Worm (Caenorhabditis elegans) whole organism, young adult: ENCODE results near the gene Y48C3A.18.

ENCODE experiments used
- B0019.2 ChIP-seq: fragments of 200-800 bp; sonication (Bioruptor generic); conservative IDR thresholded peaks from 2 replicates; pipeline ENCODE4 v1.3.6; 2022; ENCODE audit warnings: missing genetic modification reagents, missing genetic modification characterization, missing compliant biosample characterization
- F22D6.2 ChIP-seq: sonication (generic microtip); optimal IDR thresholded peaks from 2 replicates; lab custom pipeline; 2016; ENCODE audit warnings: mild to moderate bottlenecking, missing genetic modification characterization, missing compliant biosample characterization
- F39B2.1 ChIP-seq: fragments of 200-800 bp; sonication (Bioruptor generic); IDR thresholded peaks from 2 replicates; pipeline ENCODE4 v1.3.6; 2022; ENCODE audit warnings: missing genetic modification reagents, missing genetic modification characterization, missing compliant biosample characterization
- F57A8.1 ChIP-seq: fragments of 200-800 bp; sonication (Bioruptor generic); optimal IDR thresholded peaks from 2 replicates; lab custom pipeline; 2018; ENCODE audit warnings: mild to moderate bottlenecking, missing genetic modification characterization, moderate library complexity, missing compliant biosample characterization
- T07F8.4 ChIP-seq: sonication (generic microtip); optimal IDR thresholded peaks from 2 replicates; lab custom pipeline; 2016; ENCODE audit warnings: mild to moderate bottlenecking, missing genetic modification characterization, moderate library complexity, missing compliant biosample characterization
- Y53F4B.3 ChIP-seq: fragments of 200-800 bp; sonication (Bioruptor generic); IDR thresholded peaks from 2 replicates; pipeline ENCODE4 v1.3.6; 2022; ENCODE audit warnings: missing genetic modification reagents, missing genetic modification characterization, missing compliant biosample characterization
- Y79H2A.3 ChIP-seq: fragments of 200-800 bp; sonication (Bioruptor generic); conservative IDR thresholded peaks from 2 replicates; pipeline ENCODE4 v1.3.6; 2022; ENCODE audit warnings: missing genetic modification reagents, missing genetic modification characterization, missing compliant biosample characterization
- ZK185.1 ChIP-seq: sonication (generic microtip); optimal IDR thresholded peaks from 2 replicates; lab custom pipeline; 2016; ENCODE audit warnings: mild to moderate bottlenecking, missing genetic modification characterization, missing compliant biosample characterization; ENCODE audit not compliant: poor library complexity, severe bottlenecking
- akir-1 ChIP-seq: fragments of 200-800 bp; sonication (Bioruptor generic); optimal IDR thresholded peaks from 2 replicates; lab custom pipeline; 2018; ENCODE audit warnings: mild to moderate bottlenecking, missing genetic modification characterization, moderate library complexity, missing compliant biosample characterization
- ama-1 ChIP-seq, 3 experiments: fragments of 150-350 bp in 1 of 3; sonication (generic microtip) in 2 of 3; optimal IDR thresholded peaks; 2 replicates each; lab custom pipeline; 2014 to 2018; ENCODE audit warnings: missing biosample characterization in 2 of 3, missing genetic modification characterization in 2 of 3, missing genetic modification reagents in 2 of 3
- aptf-3 ChIP-seq: fragments of 200-800 bp; sonication (Bioruptor generic); IDR thresholded peaks from 2 replicates; pipeline ENCODE4 v1.3.6; 2022; ENCODE audit warnings: missing genetic modification characterization, missing compliant biosample characterization
- atf-7 ChIP-seq: sonication (generic microtip); optimal IDR thresholded peaks from 2 replicates; lab custom pipeline; 2017; ENCODE audit warnings: mild to moderate bottlenecking, missing genetic modification characterization, missing compliant biosample characterization
- attf-6 ChIP-seq: fragments of 200-800 bp; sonication (Bioruptor generic); IDR thresholded peaks from 2 replicates; pipeline ENCODE4 v1.3.6; 2022; ENCODE audit warnings: missing genetic modification reagents, missing genetic modification characterization, missing compliant biosample characterization
- ceh-100 ChIP-seq: fragments of 200-800 bp; sonication (Bioruptor generic); IDR thresholded peaks from 2 replicates; pipeline ENCODE4 v1.3.6; 2022; ENCODE audit warnings: missing genetic modification reagents, missing genetic modification characterization, missing compliant biosample characterization
- ceh-79 ChIP-seq: sonication (generic microtip); optimal IDR thresholded peaks from 2 replicates; lab custom pipeline; 2017; ENCODE audit warnings: mild to moderate bottlenecking, missing genetic modification characterization, missing compliant biosample characterization
- chd-7 ChIP-seq: sonication (generic microtip); optimal IDR thresholded peaks from 2 replicates; lab custom pipeline; 2016; ENCODE audit warnings: mild to moderate bottlenecking, missing genetic modification characterization, moderate library complexity, missing compliant biosample characterization
- die-1 ChIP-seq: sonication (generic microtip); optimal IDR thresholded peaks from 2 replicates; lab custom pipeline; 2016; ENCODE audit warnings: missing genotype, mild to moderate bottlenecking, missing genetic modification characterization, missing compliant biosample characterization
- dox-1 ChIP-seq: fragments of 200-800 bp; sonication (Bioruptor generic); IDR thresholded peaks from 2 replicates; pipeline ENCODE4 v1.3.6; 2022; ENCODE audit warnings: missing genetic modification reagents, missing genetic modification characterization, missing compliant biosample characterization
- ekl-4 ChIP-seq: fragments of 200-800 bp; sonication (Bioruptor generic); IDR thresholded peaks from 2 replicates; pipeline ENCODE4 v1.3.6; 2022; ENCODE audit warnings: missing genetic modification reagents, missing genetic modification characterization, missing compliant biosample characterization
- fkh-3 ChIP-seq: sonication (generic microtip); optimal IDR thresholded peaks from 2 replicates; lab custom pipeline; 2016; ENCODE audit warnings: mild to moderate bottlenecking, missing genetic modification characterization, missing compliant biosample characterization
- him-1 ChIP-seq: sonication (generic microtip); optimal IDR thresholded peaks from 2 replicates; lab custom pipeline; 2016; ENCODE audit warnings: missing genotype, missing genetic modification reagents, missing genetic modification characterization, missing compliant biosample characterization
- hmg-1.2 ChIP-seq: fragments of 200-800 bp; sonication (Bioruptor generic); IDR thresholded peaks from 2 replicates; pipeline ENCODE4 v1.3.6; 2022; ENCODE audit warnings: missing genetic modification reagents, missing genetic modification characterization, missing compliant biosample characterization
- hmg-20 ChIP-seq: fragments of 200-800 bp; sonication (Bioruptor generic); IDR thresholded peaks from 2 replicates; pipeline ENCODE4 v1.3.6; 2022; ENCODE audit warnings: missing genetic modification reagents, missing genetic modification characterization, missing compliant biosample characterization
- hrde-1 ChIP-seq: sonication (generic microtip); optimal IDR thresholded peaks from 2 replicates; lab custom pipeline; 2016; ENCODE audit warnings: missing genetic modification characterization, mild to moderate bottlenecking, missing compliant biosample characterization, moderate library complexity, missing genotype, missing genetic modification reagents, borderline replicate concordance
- lag-1 ChIP-seq: fragments of 200-800 bp; sonication (Bioruptor generic); IDR thresholded peaks from 2 replicates; pipeline ENCODE4 v1.3.6; 2022; ENCODE audit warnings: missing genetic modification reagents, missing genetic modification characterization, missing compliant biosample characterization
- let-607 ChIP-seq, 2 experiments: fragments of 200-800 bp in 1 of 2; sonication (Bioruptor generic) in 1 of 2; sonication (generic microtip) in 1 of 2; optimal IDR thresholded peaks; 2 replicates each; lab custom pipeline; 2016 to 2018; ENCODE audit warnings: mild to moderate bottlenecking in 2 of 2, missing compliant biosample characterization in 2 of 2, missing genetic modification characterization in 2 of 2, moderate library complexity in 2 of 2, missing genotype in 1 of 2
- lin-35 ChIP-seq, 3 experiments: fragments of 150-350 bp in 2 of 3; sonication (generic microtip) in 1 of 3; optimal IDR thresholded peaks; 2 replicates each; lab custom pipeline; 2014 to 2018; ENCODE audit warnings: missing biosample characterization in 3 of 3, missing genetic modification characterization in 3 of 3, missing genetic modification reagents in 3 of 3
- lin-40 ChIP-seq: sonication (generic microtip); optimal IDR thresholded peaks from 2 replicates; lab custom pipeline; 2016; ENCODE audit warnings: missing genetic modification characterization, mild to moderate bottlenecking, missing compliant biosample characterization, missing genotype, missing genetic modification reagents
- lin-54 ChIP-seq: fragments of 200-800 bp; sonication (Bioruptor generic); optimal IDR thresholded peaks from 2 replicates; lab custom pipeline; 2018; ENCODE audit warnings: mild to moderate bottlenecking, missing genetic modification characterization, missing compliant biosample characterization
- lir-1 ChIP-seq: fragments of 200-800 bp; sonication (Bioruptor generic); conservative IDR thresholded peaks from 2 replicates; pipeline ENCODE4 v1.3.6; 2022; ENCODE audit warnings: missing genetic modification reagents, missing genetic modification characterization, missing compliant biosample characterization
- madf-3 ChIP-seq: fragments of 200-800 bp; sonication (Bioruptor generic); IDR thresholded peaks from 2 replicates; pipeline ENCODE4 v1.3.6; 2022; ENCODE audit warnings: missing genetic modification reagents, missing genetic modification characterization, missing compliant biosample characterization
- mel-28 ChIP-seq: sonication (generic microtip); optimal IDR thresholded peaks from 2 replicates; lab custom pipeline; 2016; ENCODE audit warnings: borderline replicate concordance, mild to moderate bottlenecking, missing genetic modification characterization, missing compliant biosample characterization
- mes-4 ChIP-seq: sonication (generic microtip); optimal IDR thresholded peaks from 2 replicates; lab custom pipeline; 2016; ENCODE audit warnings: missing genotype, missing genetic modification characterization, missing compliant biosample characterization
- mxl-1 ChIP-seq: sonication (generic microtip); optimal IDR thresholded peaks from 2 replicates; lab custom pipeline; 2016; ENCODE audit warnings: missing genetic modification characterization, missing compliant biosample characterization
- nfya-2 ChIP-seq: fragments of 200-800 bp; sonication (Bioruptor generic); IDR thresholded peaks from 2 replicates; pipeline ENCODE4 v1.3.6; 2022; ENCODE audit warnings: missing genetic modification reagents, missing genetic modification characterization, missing compliant biosample characterization
- nhr-120 ChIP-seq: fragments of 200-800 bp; sonication (Bioruptor generic); IDR thresholded peaks from 2 replicates; pipeline ENCODE4 v1.3.6; 2022; ENCODE audit warnings: missing genetic modification characterization, missing compliant biosample characterization
- nhr-179 ChIP-seq: sonication (generic microtip); optimal IDR thresholded peaks from 2 replicates; lab custom pipeline; 2016; ENCODE audit warnings: mild to moderate bottlenecking, missing genetic modification characterization, missing compliant biosample characterization
- nhr-80 ChIP-seq: sonication (generic microtip); optimal IDR thresholded peaks from 2 replicates; lab custom pipeline; 2016; ENCODE audit warnings: missing genetic modification characterization, missing compliant biosample characterization
- nhr-90 ChIP-seq: sonication (generic microtip); optimal IDR thresholded peaks from 2 replicates; lab custom pipeline; 2016; ENCODE audit warnings: missing genotype, mild to moderate bottlenecking, missing genetic modification characterization, missing compliant biosample characterization
- pha-4 ChIP-seq: fragments of 150-350 bp; sonication (generic microtip); optimal IDR thresholded peaks from 2 replicates; lab custom pipeline; 2014; ENCODE audit warnings: missing biosample characterization, missing genetic modification reagents, missing genetic modification characterization
- rcor-1 ChIP-seq: fragments of 200-800 bp; sonication (Bioruptor generic); IDR thresholded peaks from 2 replicates; pipeline ENCODE4 v1.3.6; 2022; ENCODE audit warnings: missing genetic modification reagents, missing genetic modification characterization, missing compliant biosample characterization
- repo-1 ChIP-seq: sonication (generic microtip); optimal IDR thresholded peaks from 2 replicates; lab custom pipeline; 2017; ENCODE audit warnings: mild to moderate bottlenecking, missing genetic modification characterization, missing compliant biosample characterization
- rpc-1 ChIP-seq, 2 experiments: fragments of 150-350 bp in 1 of 2; sonication (generic microtip) in 1 of 2; optimal IDR thresholded peaks; 2 replicates each; lab custom pipeline; 2014 to 2018; ENCODE audit warnings: missing biosample characterization in 1 of 2, missing genetic modification characterization in 1 of 2, missing genetic modification reagents in 1 of 2, missing genotype in 1 of 2
- snpc-1.3 ChIP-seq: sonication (generic microtip); optimal IDR thresholded peaks from 2 replicates; lab custom pipeline; 2017; ENCODE audit warnings: missing genetic modification characterization, mild to moderate bottlenecking, missing compliant biosample characterization, antibody characterized with exemption, moderate library complexity, missing genotype, missing genetic modification reagents; ENCODE audit not compliant: insufficient read depth
- snpc-3.4 ChIP-seq: sonication (generic microtip); optimal IDR thresholded peaks from 2 replicates; lab custom pipeline; 2017; ENCODE audit warnings: missing genetic modification characterization, mild to moderate bottlenecking, missing compliant biosample characterization, antibody characterized with exemption, moderate library complexity, missing genotype, missing genetic modification reagents
- somi-1 ChIP-seq: fragments of 200-800 bp; sonication (Bioruptor generic); optimal IDR thresholded peaks from 2 replicates; lab custom pipeline; 2018; ENCODE audit warnings: mild to moderate bottlenecking, missing genetic modification characterization, missing compliant biosample characterization
- tbp1 ChIP-seq: fragments of 200-800 bp; sonication (Bioruptor generic); optimal IDR thresholded peaks from 2 replicates; lab custom pipeline; 2018; ENCODE audit warnings: mild to moderate bottlenecking, missing genetic modification characterization, missing compliant biosample characterization
- ztf-25 ChIP-seq: fragments of 200-800 bp; sonication (Bioruptor generic); IDR thresholded peaks from 2 replicates; pipeline ENCODE4 v1.3.6; 2022; ENCODE audit warnings: missing genetic modification reagents, missing genetic modification characterization, missing compliant biosample characterization

The Y48C3A.18 gene

ce11 chrII:13447668-13448067, 35.2 kb downstream of the Y48C3A.18 start (continued):
- TF ChIP-seq chd-7 (no peak), atf-7 (tag; lab: Kevin White, UChicago) (peak; percentile 52), let-607 (tag; optimal IDR thresholded peaks at IDR 0.05; lab: Kevin White, UChicago) (peak in 1 of 2 experiments; percentile 16), nhr-179 (no peak), him-1 (tag; lab: Kevin White, UChicago) (no peak), hrde-1 (tag; lab: Kevin White, UChicago) (no peak), lag-1 (GFP tag; lab: Robert Waterston, UW) (no peak), F57A8.1 (no peak), F22D6.2 (tag; lab: Kevin White, UChicago) (no peak), hmg-20 (GFP tag; lab: Robert Waterston, UW) (no peak), fkh-3 (tag; lab: Kevin White, UChicago) (no peak), ama-1 (optimal IDR thresholded peaks at IDR 0.05; lab: Kevin White, UChicago) (no peak), ama-1 (GFP tag; optimal IDR thresholded peaks at IDR 0.05; lab: Kevin White, UChicago) (no peak), F39B2.1 (no peak), hmg-1.2 (GFP tag; lab: Robert Waterston, UW) (peak; percentile 65), ceh-79 (tag; lab: Kevin White, UChicago) (no peak), B0019.2 (GFP tag; lab: Robert Waterston, UW) (no peak), lir-1 (GFP tag; lab: Robert Waterston, UW) (0 out of 2 replicates have a peak, but pooled peaks have one; percentile 17), madf-3 (GFP tag; lab: Robert Waterston, UW) (no peak), ZK185.1 (no peak), die-1 (no peak), rpc-1 (optimal IDR thresholded peaks at IDR 0.05; lab: Kevin White, UChicago) (no peak), rpc-1 (tag; optimal IDR thresholded peaks at IDR 0.05; lab: Kevin White, UChicago) (no peak), pha-4 (tag; lab: Kevin White, UChicago) (peak; percentile 86), lin-40 (peak; percentile 69), dox-1 (no peak; the same call in 1 of the 2 replicates), ceh-100 (GFP tag; lab: Robert Waterston, UW) (0 out of 2 replicates have a peak, but pooled peaks have one; percentile 16), nfya-2 (GFP tag; lab: Robert Waterston, UW) (no peak), snpc-1.3 (no peak), ztf-25 (GFP tag; lab: Robert Waterston, UW) (no peak), rcor-1 (GFP tag; lab: Robert Waterston, UW) (no peak), tbp1 (GFP tag; lab: Kevin White, UChicago) (peak; percentile 28), T07F8.4 (no peak), somi-1 (GFP tag; lab: Kevin White, UChicago) (peak; percentile 16), mel-28 (tag; lab: Kevin White, UChicago) (no peak), Y79H2A.3 (no peak), aptf-3 (GFP tag; lab: Robert Waterston, UW) (no peak), mxl-1 (tag; lab: Kevin White, UChicago) (no peak), lin-54 (peak; percentile 42), ekl-4 (0 out of 2 replicates have a peak, but pooled peaks have one; percentile 43), snpc-3.4 (tag; lab: Kevin White, UChicago) (no peak), lin-35 (GFP tag; optimal IDR thresholded peaks at IDR 0.05; lab: Kevin White, UChicago) (peak in 1 of 3 experiments; percentile 37), Y53F4B.3 (GFP tag; lab: Robert Waterston, UW) (no peak), nhr-120 (GFP tag; lab: Robert Waterston, UW) (no peak), nhr-80 (tag; lab: Kevin White, UChicago) (peak; percentile 70), mes-4 (no peak), attf-6 (no peak), akir-1 (GFP tag; lab: Kevin White, UChicago) (no peak), repo-1 (tag; lab: Kevin White, UChicago) (no peak), nhr-90 (tag; lab: Kevin White, UChicago) (no peak)
